Worm (Caenorhabditis elegans) whole organism, L4 larva: ENCODE results near the gene F15D4.5.

ENCODE experiments used
- D1046.2 ChIP-seq: fragments of 200-800 bp; sonication (Bioruptor generic); IDR thresholded peaks from 2 replicates; pipeline ENCODE4 v1.3.6; 2022; ENCODE audit warnings: missing genetic modification characterization, missing compliant biosample characterization
- T20F7.1 ChIP-seq: fragments of 200-800 bp; sonication (Bioruptor generic); optimal IDR thresholded peaks from 2 replicates; lab custom pipeline; 2018; ENCODE audit warnings: mild to moderate bottlenecking, missing genetic modification characterization, missing compliant biosample characterization
- Y105C5A.15 ChIP-seq: fragments of 200-800 bp; sonication (Bioruptor generic); IDR thresholded peaks from 2 replicates; pipeline ENCODE4 v1.3.6; 2022; ENCODE audit warnings: missing genetic modification characterization, missing compliant biosample characterization
- Y48G9A.11 ChIP-seq: fragments of 200-800 bp; sonication (Bioruptor generic); IDR thresholded peaks from 2 replicates; pipeline ENCODE4 v1.3.6; 2022; ENCODE audit warnings: missing genetic modification reagents, missing genetic modification characterization, missing compliant biosample characterization
- Y5F2A.4 ChIP-seq: fragments of 200-800 bp; sonication (Bioruptor generic); optimal IDR thresholded peaks from 2 replicates; lab custom pipeline; 2018; ENCODE audit warnings: mild to moderate bottlenecking, missing genetic modification characterization, missing compliant biosample characterization
- arid-1 ChIP-seq: fragments of 200-800 bp; sonication (Bioruptor generic); conservative IDR thresholded peaks from 2 replicates; pipeline ENCODE4 v1.3.6; 2022; ENCODE audit warnings: missing genetic modification reagents, missing genetic modification characterization, missing compliant biosample characterization
- ceh-20 ChIP-seq: fragments of 200-800 bp; sonication (Bioruptor generic); IDR thresholded peaks from 2 replicates; pipeline ENCODE4 v1.3.6; 2022; ENCODE audit warnings: missing genetic modification reagents, missing genetic modification characterization, missing compliant biosample characterization
- ceh-28 ChIP-seq: fragments of 150-350 bp; optimal IDR thresholded peaks from 2 replicates; lab custom pipeline; 2014; ENCODE audit warnings: missing biosample characterization, missing genetic modification reagents, missing genetic modification characterization
- ceh-32 ChIP-seq: sonication (generic microtip); optimal IDR thresholded peaks from 2 replicates; lab custom pipeline; 2016; ENCODE audit warnings: mild to moderate bottlenecking, missing genetic modification characterization, missing compliant biosample characterization; ENCODE audit not compliant: poor library complexity
- ceh-62 ChIP-seq: sonication (generic microtip); optimal IDR thresholded peaks from 2 replicates; lab custom pipeline; 2017; ENCODE audit warnings: missing biosample characterization, missing genetic modification characterization
- daf-12 ChIP-seq: fragments of 150-350 bp; optimal IDR thresholded peaks from 2 replicates; lab custom pipeline; 2014; ENCODE audit warnings: missing biosample characterization, missing genetic modification reagents, missing genetic modification characterization
- daf-16 ChIP-seq, 3 experiments: sonication (generic microtip); optimal IDR thresholded peaks; 2 replicates each; lab custom pipeline; 2016 to 2017; ENCODE audit warnings: missing genetic modification characterization in 3 of 3, missing genetic modification reagents in 3 of 3, mild to moderate bottlenecking in 2 of 3, missing compliant biosample characterization in 2 of 3, missing biosample characterization in 1 of 3, moderate library complexity in 1 of 3
- daf-19 ChIP-seq: fragments of 200-800 bp; sonication (Bioruptor generic); conservative IDR thresholded peaks from 2 replicates; pipeline ENCODE4 v1.3.6; 2022; ENCODE audit warnings: missing genetic modification characterization, missing compliant biosample characterization
- dmd-6 ChIP-seq: fragments of 200-800 bp; sonication (Bioruptor generic); IDR thresholded peaks from 2 replicates; pipeline ENCODE4 v1.3.6; 2022; ENCODE audit warnings: missing genetic modification reagents, missing genetic modification characterization, missing compliant biosample characterization
- dve-1 ChIP-seq: sonication (generic microtip); optimal IDR thresholded peaks from 2 replicates; lab custom pipeline; 2017; ENCODE audit warnings: antibody characterized with exemption, mild to moderate bottlenecking, missing genetic modification characterization, missing compliant biosample characterization; ENCODE audit not compliant: insufficient read depth
- egl-27 ChIP-seq: sonication (generic microtip); optimal IDR thresholded peaks from 3 replicates; lab custom pipeline; 2017; ENCODE audit warnings: missing biosample characterization, missing genetic modification reagents, missing genetic modification characterization
- fkh-10 ChIP-seq: fragments of 150-350 bp; optimal IDR thresholded peaks from 2 replicates; lab custom pipeline; 2014; ENCODE audit warnings: missing biosample characterization, missing genetic modification reagents, missing genetic modification characterization
- hlh-11 ChIP-seq: fragments of 200-800 bp; sonication (Bioruptor generic); optimal IDR thresholded peaks from 2 replicates; lab custom pipeline; 2018; ENCODE audit warnings: mild to moderate bottlenecking, missing genetic modification characterization, missing compliant biosample characterization
- hlh-30 ChIP-seq: sonication (generic microtip); optimal IDR thresholded peaks from 2 replicates; lab custom pipeline; 2017; ENCODE audit warnings: antibody characterized with exemption, mild to moderate bottlenecking, missing genetic modification characterization, missing compliant biosample characterization; ENCODE audit not compliant: insufficient read depth
- jun-1 ChIP-seq: fragments of 150-350 bp; optimal IDR thresholded peaks from 2 replicates; lab custom pipeline; 2014; ENCODE audit warnings: missing biosample characterization, missing genetic modification reagents, missing genetic modification characterization
- lin-1 ChIP-seq: fragments of 200-800 bp; sonication (Bioruptor generic); IDR thresholded peaks from 2 replicates; pipeline ENCODE4 v1.3.6; 2022; ENCODE audit warnings: missing genetic modification reagents, missing genetic modification characterization, missing compliant biosample characterization
- lin-29 ChIP-seq: fragments of 200-800 bp; sonication (Bioruptor generic); IDR thresholded peaks from 2 replicates; pipeline ENCODE4 v1.3.6; 2022; ENCODE audit warnings: missing genetic modification reagents, missing genetic modification characterization, missing compliant biosample characterization
- lin-38 ChIP-seq: fragments of 200-800 bp; sonication (Bioruptor generic); IDR thresholded peaks from 2 replicates; pipeline ENCODE4 v1.3.6; 2022; ENCODE audit warnings: missing genetic modification reagents, missing genetic modification characterization, missing compliant biosample characterization
- lin-39 ChIP-seq: fragments of 150-350 bp; optimal IDR thresholded peaks from 2 replicates; lab custom pipeline; 2014; ENCODE audit warnings: missing biosample characterization, missing genetic modification reagents, missing genetic modification characterization
- madf-9 ChIP-seq: fragments of 200-800 bp; sonication (Bioruptor generic); conservative IDR thresholded peaks from 2 replicates; pipeline ENCODE4 v1.3.6; 2022; ENCODE audit warnings: missing genetic modification reagents, missing genetic modification characterization, missing compliant biosample characterization
- mdl-1 ChIP-seq, 2 experiments: fragments of 150-350 bp in 1 of 2; sonication (generic microtip) in 1 of 2; optimal IDR thresholded peaks; 2 replicates each; lab custom pipeline; 2014 to 2017; ENCODE audit warnings: missing biosample characterization in 2 of 2, missing genetic modification characterization in 2 of 2
- mdt-29 ChIP-seq: fragments of 200-800 bp; sonication (Bioruptor generic); IDR thresholded peaks from 2 replicates; pipeline ENCODE4 v1.3.6; 2022; ENCODE audit warnings: missing genetic modification reagents, missing genetic modification characterization, missing compliant biosample characterization
- mep-1 ChIP-seq: fragments of 150-350 bp; sonication (generic microtip); optimal IDR thresholded peaks from 3 replicates; lab custom pipeline; 2014; ENCODE audit warnings: missing biosample characterization, missing genetic modification characterization
- mes-2 ChIP-seq: sonication (generic microtip); optimal IDR thresholded peaks from 2 replicates; lab custom pipeline; 2016; ENCODE audit warnings: missing genotype, mild to moderate bottlenecking, missing genetic modification characterization, missing compliant biosample characterization; ENCODE audit not compliant: poor library complexity, severe bottlenecking
- mxl-3 ChIP-seq: fragments of 200-800 bp; sonication (Bioruptor generic); optimal IDR thresholded peaks from 2 replicates; lab custom pipeline; 2018; ENCODE audit warnings: mild to moderate bottlenecking, missing genetic modification characterization, missing compliant biosample characterization
- nhr-10 ChIP-seq: fragments of 150-350 bp; optimal IDR thresholded peaks from 2 replicates; lab custom pipeline; 2014; ENCODE audit warnings: missing biosample characterization, missing genetic modification characterization
- nhr-11 ChIP-seq: fragments of 150-350 bp; optimal IDR thresholded peaks from 2 replicates; lab custom pipeline; 2014; ENCODE audit warnings: missing biosample characterization, missing genetic modification characterization
- nhr-111 ChIP-seq: fragments of 200-800 bp; sonication (Bioruptor generic); optimal IDR thresholded peaks from 2 replicates; lab custom pipeline; 2018; ENCODE audit warnings: mild to moderate bottlenecking, missing genetic modification characterization, missing compliant biosample characterization
- nhr-25 ChIP-seq: sonication (generic microtip); optimal IDR thresholded peaks from 2 replicates; lab custom pipeline; 2017; ENCODE audit warnings: missing genetic modification characterization, mild to moderate bottlenecking, missing compliant biosample characterization, antibody characterized with exemption, moderate library complexity, borderline replicate concordance; ENCODE audit not compliant: insufficient read depth
- nhr-28 ChIP-seq: fragments of 150-350 bp; optimal IDR thresholded peaks from 2 replicates; lab custom pipeline; 2014; ENCODE audit warnings: missing biosample characterization, missing genetic modification characterization
- nhr-6 ChIP-seq: fragments of 150-350 bp; optimal IDR thresholded peaks from 2 replicates; lab custom pipeline; 2014; ENCODE audit warnings: missing biosample characterization, missing genetic modification characterization
- nhr-76 ChIP-seq: fragments of 150-350 bp; optimal IDR thresholded peaks from 2 replicates; lab custom pipeline; 2014; ENCODE audit warnings: missing biosample characterization, missing genetic modification characterization
- pha-4 ChIP-seq, 2 experiments: fragments of 150-350 bp in 1 of 2; fragments of 200-800 bp in 1 of 2; sonication (Bioruptor generic) in 1 of 2; IDR thresholded peaks in 1 of 2; optimal IDR thresholded peaks in 1 of 2; 2 replicates each; pipeline versions ENCODE4 v1.3.6 to Lab custom; 2014 to 2022; ENCODE audit warnings: missing genetic modification characterization in 2 of 2, missing genetic modification reagents in 2 of 2, missing biosample characterization in 1 of 2, missing compliant biosample characterization in 1 of 2
- saeg-2 ChIP-seq: fragments of 200-800 bp; sonication (Bioruptor generic); IDR thresholded peaks from 2 replicates; pipeline ENCODE4 v1.3.6; 2022; ENCODE audit warnings: missing genetic modification reagents, missing genetic modification characterization, missing compliant biosample characterization
- sdz-12 ChIP-seq: fragments of 200-800 bp; sonication (Bioruptor generic); optimal IDR thresholded peaks from 2 replicates; lab custom pipeline; 2018; ENCODE audit warnings: mild to moderate bottlenecking, missing genetic modification characterization, missing compliant biosample characterization
- set-16 ChIP-seq: fragments of 200-800 bp; sonication (Bioruptor generic); IDR thresholded peaks from 2 replicates; pipeline ENCODE4 v1.3.6; 2022; ENCODE audit warnings: missing genetic modification reagents, missing genetic modification characterization, missing compliant biosample characterization
- skn-1 ChIP-seq: fragments of 150-350 bp; optimal IDR thresholded peaks from 2 replicates; lab custom pipeline; 2014; ENCODE audit warnings: missing biosample characterization, missing genetic modification characterization
- snpc-1.2 ChIP-seq: fragments of 200-800 bp; sonication (Bioruptor generic); IDR thresholded peaks from 2 replicates; pipeline ENCODE4 v1.3.6; 2022; ENCODE audit warnings: missing genetic modification reagents, missing genetic modification characterization, missing compliant biosample characterization
- spr-1 ChIP-seq: sonication (generic microtip); optimal IDR thresholded peaks from 2 replicates; lab custom pipeline; 2016; ENCODE audit warnings: mild to moderate bottlenecking, missing genetic modification characterization, missing compliant biosample characterization
- spr-3 ChIP-seq: fragments of 200-800 bp; sonication (Bioruptor generic); optimal IDR thresholded peaks from 2 replicates; lab custom pipeline; 2018; ENCODE audit warnings: mild to moderate bottlenecking, missing genetic modification characterization, missing compliant biosample characterization
- tag-97 ChIP-seq: fragments of 200-800 bp; sonication (Bioruptor generic); IDR thresholded peaks from 2 replicates; pipeline ENCODE4 v1.3.6; 2022; ENCODE audit warnings: missing genetic modification characterization, missing compliant biosample characterization
- unc-62 ChIP-seq, 3 experiments: fragments of 150-350 bp in 1 of 3; sonication (generic microtip); optimal IDR thresholded peaks in 2 of 3; peaks in 1 of 3; 1 replicate in 1 of 3; 2 replicates in 2 of 3; lab custom pipeline; 2014 to 2017; ENCODE audit warnings: missing biosample characterization in 3 of 3, missing genetic modification characterization in 3 of 3, missing genetic modification reagents in 3 of 3, missing genotype in 1 of 3
- ztf-7 ChIP-seq: fragments of 150-350 bp; optimal IDR thresholded peaks from 2 replicates; lab custom pipeline; 2014; ENCODE audit warnings: missing biosample characterization, missing genetic modification characterization

Gene F15D4.5

DNA sequence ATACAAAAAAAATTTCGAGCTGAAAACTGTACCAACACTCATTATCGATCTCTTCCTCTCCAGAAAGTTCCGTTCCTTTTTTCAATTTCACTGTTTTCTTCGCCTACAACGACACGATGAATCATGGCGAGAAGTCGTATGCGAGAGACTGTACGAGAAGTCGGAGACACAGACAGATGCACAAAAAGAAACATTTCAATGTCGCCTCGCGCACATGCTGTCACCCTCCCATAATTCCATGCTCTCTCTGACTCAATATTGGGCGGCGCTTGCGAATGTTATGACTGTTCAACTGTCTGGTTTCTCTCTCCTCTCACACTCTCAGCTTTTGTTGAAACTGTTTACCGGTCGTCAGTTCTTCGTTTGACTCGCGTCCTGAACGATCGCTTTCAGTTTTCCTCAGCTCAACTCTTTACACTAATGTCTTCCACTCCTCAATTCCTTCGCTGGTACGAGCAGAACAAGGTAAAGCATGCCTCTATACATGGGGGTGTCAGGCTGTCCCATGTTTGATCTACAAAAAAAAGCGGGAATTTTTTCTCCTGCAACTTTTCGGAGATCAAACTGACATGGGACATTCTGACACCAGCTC lies 48.4 kb upstream of the F15D4.5 start (continued):
- TF ChIP-seq set-16 (GFP tag; lab: Robert Waterston, UW): no peak
- TF ChIP-seq unc-62 (GFP tag; optimal IDR thresholded peaks at IDR 0.05 in 1 of 2; lab: Kevin White, UChicago): peak in 1 of 2 experiments; percentile 86
- TF ChIP-seq unc-62 (tag; optimal IDR thresholded peaks at IDR 0.05; lab: Kevin White, UChicago): no peak
- TF ChIP-seq ztf-7 (tag; lab: Kevin White, UChicago): no peak
- peak; percentile 24 for TF ChIP-seq hlh-30 (tag; lab: Kevin White, UChicago)
- no peak for TF ChIP-seq daf-16 (GFP tag; optimal IDR thresholded peaks at IDR 0.05; lab: Kevin White, UChicago)
- no peak for TF ChIP-seq daf-16 (tag; optimal IDR thresholded peaks at IDR 0.05; lab: Kevin White, UChicago)
- TF ChIP-seq arid-1 (GFP tag; lab: Robert Waterston, UW): no peak
- no peak for TF ChIP-seq lin-1 (GFP tag; lab: Robert Waterston, UW)
- TF ChIP-seq pha-4 (GFP tag; IDR thresholded peaks at IDR 0.05; lab: Robert Waterston, UW): no peak
- no peak for TF ChIP-seq pha-4 (tag; optimal IDR thresholded peaks at IDR 0.05; lab: Kevin White, UChicago)
- TF ChIP-seq D1046.2: no peak
- no peak for TF ChIP-seq egl-27
- TF ChIP-seq Y48G9A.11 (GFP tag; lab: Robert Waterston, UW): no peak
- TF ChIP-seq mes-2 (tag; lab: Kevin White, UChicago): no peak
- TF ChIP-seq nhr-28 (tag; lab: Kevin White, UChicago): no peak
- no peak for TF ChIP-seq tag-97 (GFP tag; lab: Robert Waterston, UW)
- no peak for TF ChIP-seq nhr-11 (tag; lab: Kevin White, UChicago)
- no peak for TF ChIP-seq mdt-29 (GFP tag; lab: Robert Waterston, UW)
- peak; percentile 64 for TF ChIP-seq mep-1 (tag; lab: Kevin White, UChicago)
- TF ChIP-seq mdl-1 (tag; optimal IDR thresholded peaks at IDR 0.05; lab: Kevin White, UChicago): peak in 1 of 2 experiments; percentile 64
- no peak for TF ChIP-seq sdz-12 (GFP tag; lab: Kevin White, UChicago)
- no peak for TF ChIP-seq lin-29 (GFP tag; lab: Robert Waterston, UW)
- TF ChIP-seq spr-1 (tag; lab: Kevin White, UChicago): no peak
- no peak for TF ChIP-seq daf-12 (tag; lab: Kevin White, UChicago)
- TF ChIP-seq lin-39 (tag; lab: Kevin White, UChicago): no peak
- no peak for TF ChIP-seq ceh-62 (tag; lab: Kevin White, UChicago)
- no peak for TF ChIP-seq T20F7.1 (GFP tag; lab: Kevin White, UChicago)
- no peak for TF ChIP-seq ceh-20 (GFP tag; lab: Robert Waterston, UW)
- TF ChIP-seq mxl-3: no peak
- TF ChIP-seq nhr-25 (tag; lab: Kevin White, UChicago): no peak
- TF ChIP-seq nhr-76: no peak
- TF ChIP-seq madf-9 (GFP tag; lab: Robert Waterston, UW): no peak
- TF ChIP-seq nhr-10: no peak
- TF ChIP-seq dve-1: peak; percentile 14
- TF ChIP-seq snpc-1.2 (GFP tag; lab: Robert Waterston, UW): no peak
- no peak for TF ChIP-seq Y5F2A.4 (GFP tag; lab: Kevin White, UChicago)
- no peak for TF ChIP-seq dmd-6 (GFP tag; lab: Robert Waterston, UW)
- no peak for TF ChIP-seq Y105C5A.15

DNA sequence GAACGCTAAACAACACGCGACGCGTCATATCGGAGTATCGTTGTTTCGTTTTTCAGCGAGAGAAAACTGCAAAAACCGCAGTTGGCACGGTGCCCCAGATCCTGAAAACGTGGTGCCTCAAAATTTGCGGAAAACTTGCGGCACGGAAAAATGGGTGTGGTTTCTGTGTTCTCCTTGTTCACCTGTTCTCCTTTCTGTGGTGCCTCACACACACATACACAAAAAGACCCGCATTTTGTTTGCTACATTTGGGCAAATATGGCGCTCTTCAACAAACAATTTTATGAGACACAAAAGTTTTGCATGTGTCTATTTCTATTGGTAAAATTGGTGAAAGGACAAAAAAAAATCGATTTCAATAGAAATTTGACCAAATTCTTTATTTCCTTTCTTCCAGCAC lies 46.3 kb upstream of the F15D4.5 start:
- no peak for TF ChIP-seq fkh-10 (GFP tag; lab: Kevin White, UChicago)
- TF ChIP-seq ceh-28 (tag; lab: Kevin White, UChicago): no peak
- no peak for TF ChIP-seq Y5F2A.4 (GFP tag; lab: Kevin White, UChicago)
- no peak for TF ChIP-seq jun-1 (tag; lab: Kevin White, UChicago)
- no peak for TF ChIP-seq madf-9 (GFP tag; lab: Robert Waterston, UW)
- 0 out of 2 replicates have a peak, but pooled peaks have one; percentile 19 for TF ChIP-seq lin-38
- TF ChIP-seq mdl-1 (tag; optimal IDR thresholded peaks at IDR 0.05; lab: Kevin White, UChicago): no peak
- TF ChIP-seq saeg-2 (GFP tag; lab: Robert Waterston, UW): no peak
- TF ChIP-seq nhr-6 (tag; lab: Kevin White, UChicago): no peak
- TF ChIP-seq spr-3 (GFP tag; lab: Kevin White, UChicago): no peak
- TF ChIP-seq D1046.2: no peak
- no peak for TF ChIP-seq daf-19 (GFP tag; lab: Robert Waterston, UW)
- no peak for TF ChIP-seq nhr-111
- no peak for TF ChIP-seq ceh-32
- TF ChIP-seq skn-1 (tag; lab: Kevin White, UChicago): no peak
- TF ChIP-seq ceh-62 (tag; lab: Kevin White, UChicago): no peak
- TF ChIP-seq hlh-11 (tag; lab: Kevin White, UChicago): no peak
- TF ChIP-seq nhr-28 (tag; lab: Kevin White, UChicago): no peak
- TF ChIP-seq nhr-76: no peak
